Worm (Caenorhabditis elegans) whole organism, L4 larva: ENCODE measurements around the gene srz-9.
A peak's percentile ranks its signal among the peaks of the same experiment; 100 is the strongest.

Experiments
- D1046.2 ChIP-seq: fragments of 200-800 bp; sonication (Bioruptor generic); IDR thresholded peaks from 2 replicates; pipeline ENCODE4 v1.3.6; 2022; ENCODE audit warnings: missing genetic modification characterization, missing compliant biosample characterization
- F26F4.8 ChIP-seq: fragments of 200-800 bp; sonication (Bioruptor generic); conservative IDR thresholded peaks from 2 replicates; pipeline ENCODE4 v1.3.6; 2022; ENCODE audit warnings: missing genetic modification characterization, missing compliant biosample characterization
- F49E8.2 ChIP-seq: sonication (generic microtip); optimal IDR thresholded peaks from 2 replicates; lab custom pipeline; 2016; ENCODE audit warnings: missing compliant biosample characterization, mild to moderate bottlenecking, missing genetic modification characterization, borderline replicate concordance
- R02D3.7 ChIP-seq: fragments of 150-350 bp; sonication (generic microtip); optimal IDR thresholded peaks from 3 replicates; lab custom pipeline; 2014; ENCODE audit warnings: missing biosample characterization, missing genetic modification characterization
- Y48G9A.11 ChIP-seq: fragments of 200-800 bp; sonication (Bioruptor generic); IDR thresholded peaks from 2 replicates; pipeline ENCODE4 v1.3.6; 2022; ENCODE audit warnings: missing genetic modification reagents, missing genetic modification characterization, missing compliant biosample characterization
- ZK546.5 ChIP-seq, 2 experiments: sonication (generic microtip); optimal IDR thresholded peaks; 2 replicates each; lab custom pipeline; 2017; ENCODE audit warnings: missing biosample characterization in 2 of 2, missing genetic modification characterization in 2 of 2
- aly-2 ChIP-seq: sonication (generic microtip); optimal IDR thresholded peaks from 2 replicates; lab custom pipeline; 2018; ENCODE audit warnings: missing biosample characterization, missing genetic modification characterization
- ama-1 ChIP-seq: fragments of 150-350 bp; optimal IDR thresholded peaks from 2 replicates; lab custom pipeline; 2014; ENCODE audit warnings: inconsistent platforms, mixed read lengths
- attf-4 ChIP-seq: sonication (generic microtip); optimal IDR thresholded peaks from 3 replicates; lab custom pipeline; 2017; ENCODE audit warnings: missing biosample characterization, missing genetic modification characterization
- ceh-28 ChIP-seq: fragments of 150-350 bp; optimal IDR thresholded peaks from 2 replicates; lab custom pipeline; 2014; ENCODE audit warnings: missing biosample characterization, missing genetic modification reagents, missing genetic modification characterization
- ceh-44 ChIP-seq: fragments of 200-800 bp; sonication (Bioruptor generic); IDR thresholded peaks from 2 replicates; pipeline ENCODE4 v1.3.6; 2022; ENCODE audit warnings: missing genetic modification reagents, missing genetic modification characterization, missing compliant biosample characterization
- ceh-62 ChIP-seq: sonication (generic microtip); optimal IDR thresholded peaks from 2 replicates; lab custom pipeline; 2017; ENCODE audit warnings: missing biosample characterization, missing genetic modification characterization
- cey-2 ChIP-seq: sonication (generic microtip); optimal IDR thresholded peaks from 3 replicates; lab custom pipeline; 2017; ENCODE audit warnings: missing genetic modification characterization, mild to moderate bottlenecking, missing compliant biosample characterization, antibody characterized with exemption, borderline replicate concordance; ENCODE audit not compliant: insufficient read depth
- daf-12 ChIP-seq: fragments of 150-350 bp; optimal IDR thresholded peaks from 2 replicates; lab custom pipeline; 2014; ENCODE audit warnings: missing biosample characterization, missing genetic modification reagents, missing genetic modification characterization
- daf-16 ChIP-seq, 3 experiments: sonication (generic microtip); optimal IDR thresholded peaks; 2 replicates each; lab custom pipeline; 2016 to 2017; ENCODE audit warnings: missing genetic modification characterization in 3 of 3, missing genetic modification reagents in 3 of 3, mild to moderate bottlenecking in 2 of 3, missing compliant biosample characterization in 2 of 3, missing biosample characterization in 1 of 3, moderate library complexity in 1 of 3
- daf-8 ChIP-seq: fragments of 200-800 bp; sonication (Bioruptor generic); IDR thresholded peaks from 2 replicates; pipeline ENCODE4 v1.3.6; 2022; ENCODE audit warnings: missing genetic modification characterization, missing compliant biosample characterization
- dmd-6 ChIP-seq: fragments of 200-800 bp; sonication (Bioruptor generic); IDR thresholded peaks from 2 replicates; pipeline ENCODE4 v1.3.6; 2022; ENCODE audit warnings: missing genetic modification reagents, missing genetic modification characterization, missing compliant biosample characterization
- dmd-9 ChIP-seq: fragments of 200-800 bp; sonication (Bioruptor generic); IDR thresholded peaks from 2 replicates; pipeline ENCODE4 v1.3.6; 2022; ENCODE audit warnings: missing genetic modification reagents, missing genetic modification characterization, missing compliant biosample characterization
- egl-27 ChIP-seq: sonication (generic microtip); optimal IDR thresholded peaks from 3 replicates; lab custom pipeline; 2017; ENCODE audit warnings: missing biosample characterization, missing genetic modification reagents, missing genetic modification characterization
- fkh-10 ChIP-seq: fragments of 150-350 bp; optimal IDR thresholded peaks from 2 replicates; lab custom pipeline; 2014; ENCODE audit warnings: missing biosample characterization, missing genetic modification reagents, missing genetic modification characterization
- fos-1 ChIP-seq: fragments of 150-350 bp; optimal IDR thresholded peaks from 2 replicates; lab custom pipeline; 2014; ENCODE audit warnings: missing biosample characterization, missing genetic modification characterization
- gei-8 ChIP-seq: fragments of 200-800 bp; sonication (Bioruptor generic); optimal IDR thresholded peaks from 2 replicates; lab custom pipeline; 2018; ENCODE audit warnings: mild to moderate bottlenecking, missing genetic modification characterization, missing compliant biosample characterization
- hif-1 ChIP-seq, 2 experiments: sonication (generic microtip); optimal IDR thresholded peaks; 2 replicates each; lab custom pipeline; 2016 to 2017; ENCODE audit warnings: missing compliant biosample characterization in 2 of 2, missing genetic modification characterization in 2 of 2, missing genetic modification reagents in 2 of 2, missing genotype in 2 of 2, mild to moderate bottlenecking in 1 of 2
- hlh-11 ChIP-seq: fragments of 200-800 bp; sonication (Bioruptor generic); optimal IDR thresholded peaks from 2 replicates; lab custom pipeline; 2018; ENCODE audit warnings: mild to moderate bottlenecking, missing genetic modification characterization, missing compliant biosample characterization
- hlh-30 ChIP-seq: sonication (generic microtip); optimal IDR thresholded peaks from 2 replicates; lab custom pipeline; 2017; ENCODE audit warnings: antibody characterized with exemption, mild to moderate bottlenecking, missing genetic modification characterization, missing compliant biosample characterization; ENCODE audit not compliant: insufficient read depth
- lin-13 ChIP-seq: fragments of 150-350 bp; optimal IDR thresholded peaks from 2 replicates; lab custom pipeline; 2014; ENCODE audit warnings: missing biosample characterization, missing genetic modification reagents, missing genetic modification characterization
- lin-38 ChIP-seq: fragments of 200-800 bp; sonication (Bioruptor generic); IDR thresholded peaks from 2 replicates; pipeline ENCODE4 v1.3.6; 2022; ENCODE audit warnings: missing genetic modification reagents, missing genetic modification characterization, missing compliant biosample characterization
- lin-39 ChIP-seq: fragments of 150-350 bp; optimal IDR thresholded peaks from 2 replicates; lab custom pipeline; 2014; ENCODE audit warnings: missing biosample characterization, missing genetic modification reagents, missing genetic modification characterization
- lir-3 ChIP-seq: sonication (generic microtip); optimal IDR thresholded peaks from 2 replicates; lab custom pipeline; 2016; ENCODE audit warnings: mild to moderate bottlenecking, missing genetic modification characterization, missing compliant biosample characterization
- madf-5 ChIP-seq, 2 experiments: fragments of 200-800 bp; sonication (Bioruptor generic); IDR thresholded peaks; 2 replicates each; pipeline ENCODE4 v1.3.6; 2022; ENCODE audit warnings: missing compliant biosample characterization in 2 of 2, missing genetic modification characterization in 2 of 2
- madf-9 ChIP-seq: fragments of 200-800 bp; sonication (Bioruptor generic); conservative IDR thresholded peaks from 2 replicates; pipeline ENCODE4 v1.3.6; 2022; ENCODE audit warnings: missing genetic modification reagents, missing genetic modification characterization, missing compliant biosample characterization
- mdl-1 ChIP-seq, 2 experiments: fragments of 150-350 bp in 1 of 2; sonication (generic microtip) in 1 of 2; optimal IDR thresholded peaks; 2 replicates each; lab custom pipeline; 2014 to 2017; ENCODE audit warnings: missing biosample characterization in 2 of 2, missing genetic modification characterization in 2 of 2
- mes-2 ChIP-seq: sonication (generic microtip); optimal IDR thresholded peaks from 2 replicates; lab custom pipeline; 2016; ENCODE audit warnings: missing genotype, mild to moderate bottlenecking, missing genetic modification characterization, missing compliant biosample characterization; ENCODE audit not compliant: poor library complexity, severe bottlenecking
- nhr-10 ChIP-seq: fragments of 150-350 bp; optimal IDR thresholded peaks from 2 replicates; lab custom pipeline; 2014; ENCODE audit warnings: missing biosample characterization, missing genetic modification characterization
- nhr-102 ChIP-seq: sonication (generic microtip); optimal IDR thresholded peaks from 2 replicates; lab custom pipeline; 2016; ENCODE audit warnings: mild to moderate bottlenecking, missing genetic modification characterization, moderate library complexity, missing compliant biosample characterization
- nhr-25 ChIP-seq: sonication (generic microtip); optimal IDR thresholded peaks from 2 replicates; lab custom pipeline; 2017; ENCODE audit warnings: missing genetic modification characterization, mild to moderate bottlenecking, missing compliant biosample characterization, antibody characterized with exemption, moderate library complexity, borderline replicate concordance; ENCODE audit not compliant: insufficient read depth
- nhr-41 ChIP-seq: fragments of 200-800 bp; sonication (Bioruptor generic); IDR thresholded peaks from 2 replicates; pipeline ENCODE4 v1.3.6; 2022; ENCODE audit warnings: missing genetic modification reagents, missing genetic modification characterization, missing compliant biosample characterization
- nhr-42 ChIP-seq: fragments of 200-800 bp; sonication (Bioruptor generic); IDR thresholded peaks from 2 replicates; pipeline ENCODE4 v1.3.6; 2022; ENCODE audit warnings: missing genetic modification characterization, missing compliant biosample characterization
- nhr-76 ChIP-seq: fragments of 150-350 bp; optimal IDR thresholded peaks from 2 replicates; lab custom pipeline; 2014; ENCODE audit warnings: missing biosample characterization, missing genetic modification characterization
- rbr-2 ChIP-seq: sonication (generic microtip); optimal IDR thresholded peaks from 2 replicates; lab custom pipeline; 2016; ENCODE audit warnings: missing genotype, missing genetic modification characterization, missing compliant biosample characterization
- saeg-2 ChIP-seq: fragments of 200-800 bp; sonication (Bioruptor generic); IDR thresholded peaks from 2 replicates; pipeline ENCODE4 v1.3.6; 2022; ENCODE audit warnings: missing genetic modification reagents, missing genetic modification characterization, missing compliant biosample characterization
- sdz-12 ChIP-seq: fragments of 200-800 bp; sonication (Bioruptor generic); optimal IDR thresholded peaks from 2 replicates; lab custom pipeline; 2018; ENCODE audit warnings: mild to moderate bottlenecking, missing genetic modification characterization, missing compliant biosample characterization
- skn-1 ChIP-seq: fragments of 150-350 bp; optimal IDR thresholded peaks from 2 replicates; lab custom pipeline; 2014; ENCODE audit warnings: missing biosample characterization, missing genetic modification characterization
- unc-130 ChIP-seq: sonication (generic microtip); optimal IDR thresholded peaks from 2 replicates; lab custom pipeline; 2016; ENCODE audit warnings: missing genetic modification reagents, missing genetic modification characterization, missing compliant biosample characterization
- unc-39 ChIP-seq: sonication (generic microtip); optimal IDR thresholded peaks from 2 replicates; lab custom pipeline; 2017; ENCODE audit warnings: missing biosample characterization, missing genetic modification characterization
- unc-62 ChIP-seq, 3 experiments: fragments of 150-350 bp in 1 of 3; sonication (generic microtip); optimal IDR thresholded peaks in 2 of 3; peaks in 1 of 3; 1 replicate in 1 of 3; 2 replicates in 2 of 3; lab custom pipeline; 2014 to 2017; ENCODE audit warnings: missing biosample characterization in 3 of 3, missing genetic modification characterization in 3 of 3, missing genetic modification reagents in 3 of 3, missing genotype in 1 of 3
- zip-11 ChIP-seq: fragments of 200-800 bp; sonication (Bioruptor generic); IDR thresholded peaks from 2 replicates; pipeline ENCODE4 v1.3.6; 2022; ENCODE audit warnings: missing genetic modification characterization, missing compliant biosample characterization
- zip-2 ChIP-seq: fragments of 150-350 bp; optimal IDR thresholded peaks from 2 replicates; lab custom pipeline; 2014; ENCODE audit warnings: missing biosample characterization, missing genetic modification characterization
- ztf-11 ChIP-seq: fragments of 150-350 bp; optimal IDR thresholded peaks from 2 replicates; lab custom pipeline; 2014; ENCODE audit warnings: missing biosample characterization, missing genetic modification characterization
- ztf-7 ChIP-seq: fragments of 150-350 bp; optimal IDR thresholded peaks from 2 replicates; lab custom pipeline; 2014; ENCODE audit warnings: missing biosample characterization, missing genetic modification characterization

The srz-9 gene

ce11 chrIII:1218221-1218620 is 45.6 kb upstream of the srz-9 start (continued):
- TF ChIP-seq rbr-2 (tag; lab: Kevin White, UChicago): peak; percentile 38
- TF ChIP-seq F49E8.2: no peak
- no peak for TF ChIP-seq aly-2 (tag; lab: Kevin White, UChicago)
- peak; percentile 24 for TF ChIP-seq unc-130 (GFP tag; lab: Kevin White, UChicago)
- TF ChIP-seq madf-9 (GFP tag; lab: Robert Waterston, UW): no peak
- no peak for TF ChIP-seq fos-1 (tag; lab: Kevin White, UChicago)
- TF ChIP-seq hlh-11 (tag; lab: Kevin White, UChicago): peak; percentile 13
- 0 out of 2 replicates have a peak, but pooled peaks have one; percentile 7 for TF ChIP-seq nhr-42 (GFP tag; lab: Robert Waterston, UW)
- TF ChIP-seq Y48G9A.11 (GFP tag; lab: Robert Waterston, UW): no peak
- no peak for TF ChIP-seq mdl-1 (tag; optimal IDR thresholded peaks at IDR 0.05; lab: Kevin White, UChicago)
- TF ChIP-seq ZK546.5 (tag; optimal IDR thresholded peaks at IDR 0.05; lab: Kevin White, UChicago): no peak
- no peak for TF ChIP-seq ceh-28 (tag; lab: Kevin White, UChicago)
- no peak for TF ChIP-seq daf-12
- no peak for TF ChIP-seq lin-39 (tag; lab: Kevin White, UChicago)
- TF ChIP-seq cey-2 (tag; lab: Kevin White, UChicago): no peak
- TF ChIP-seq dmd-9: 0 out of 2 replicates have a peak, but pooled peaks have one; percentile 45
- no peak for TF ChIP-seq saeg-2 (GFP tag; lab: Robert Waterston, UW)
- TF ChIP-seq gei-8 (GFP tag; lab: Kevin White, UChicago): no peak
- TF ChIP-seq madf-5 (GFP tag; IDR thresholded peaks at IDR 0.05; lab: Robert Waterston, UW): no peak
- TF ChIP-seq lin-13 (GFP tag; lab: Kevin White, UChicago): peak; percentile 55
- no peak for TF ChIP-seq ama-1 (lab: Kevin White, UChicago)
- TF ChIP-seq lir-3: no peak
- no peak for TF ChIP-seq zip-2
- peak; percentile 72 for TF ChIP-seq mes-2 (tag; lab: Kevin White, UChicago)
- TF ChIP-seq hif-1 (tag; optimal IDR thresholded peaks at IDR 0.05; lab: Kevin White, UChicago): peak in 1 of 2 experiments; percentile 22
- TF ChIP-seq lin-38 (GFP tag; lab: Robert Waterston, UW): peak; percentile 65
- no peak for TF ChIP-seq skn-1 (tag; lab: Kevin White, UChicago)
- TF ChIP-seq sdz-12: no peak
- TF ChIP-seq R02D3.7 (tag; lab: Kevin White, UChicago): no peak
- no peak for TF ChIP-seq nhr-76 (tag; lab: Kevin White, UChicago)
- no peak for TF ChIP-seq daf-16 (GFP tag; optimal IDR thresholded peaks at IDR 0.05; lab: Kevin White, UChicago)
- no peak for TF ChIP-seq daf-16 (tag; optimal IDR thresholded peaks at IDR 0.05; lab: Kevin White, UChicago)
- TF ChIP-seq nhr-10 (tag; lab: Kevin White, UChicago): no peak
- no peak for TF ChIP-seq daf-8 (GFP tag; lab: Robert Waterston, UW)
- no peak for TF ChIP-seq nhr-25 (tag; lab: Kevin White, UChicago)
- TF ChIP-seq ceh-44: no peak
- peak in 1 of 2 experiments; percentile 36 for TF ChIP-seq unc-62 (GFP tag; optimal IDR thresholded peaks at IDR 0.05 in 1 of 2; lab: Kevin White, UChicago)
- TF ChIP-seq unc-62 (tag; optimal IDR thresholded peaks at IDR 0.05; lab: Kevin White, UChicago): no peak
- TF ChIP-seq fkh-10: no peak
- TF ChIP-seq nhr-41 (GFP tag; lab: Robert Waterston, UW): no peak
- no peak for TF ChIP-seq ceh-62 (tag; lab: Kevin White, UChicago)
- TF ChIP-seq egl-27: no peak
- no peak for TF ChIP-seq D1046.2 (GFP tag; lab: Robert Waterston, UW)
- peak; percentile 26 for TF ChIP-seq nhr-102 (tag; lab: Kevin White, UChicago)
- TF ChIP-seq dmd-6 (GFP tag; lab: Robert Waterston, UW): no peak; the same call in 1 of the 2 replicates
- no peak for TF ChIP-seq hlh-30 (tag; lab: Kevin White, UChicago)
- TF ChIP-seq ztf-7: no peak
- no peak for TF ChIP-seq ztf-11 (tag; lab: Kevin White, UChicago)
- TF ChIP-seq attf-4 (tag; lab: Kevin White, UChicago): no peak
- TF ChIP-seq F26F4.8 (GFP tag; lab: Robert Waterston, UW): no peak
- no peak for TF ChIP-seq unc-39 (tag; lab: Kevin White, UChicago)
- 0 out of 2 replicates have a peak, but pooled peaks have one; percentile 38 for TF ChIP-seq zip-11 (GFP tag; lab: Robert Waterston, UW)
